Fruit fly (Drosophila melanogaster): Measurements from ENCODE around the gene CenG1A.

DNA sequence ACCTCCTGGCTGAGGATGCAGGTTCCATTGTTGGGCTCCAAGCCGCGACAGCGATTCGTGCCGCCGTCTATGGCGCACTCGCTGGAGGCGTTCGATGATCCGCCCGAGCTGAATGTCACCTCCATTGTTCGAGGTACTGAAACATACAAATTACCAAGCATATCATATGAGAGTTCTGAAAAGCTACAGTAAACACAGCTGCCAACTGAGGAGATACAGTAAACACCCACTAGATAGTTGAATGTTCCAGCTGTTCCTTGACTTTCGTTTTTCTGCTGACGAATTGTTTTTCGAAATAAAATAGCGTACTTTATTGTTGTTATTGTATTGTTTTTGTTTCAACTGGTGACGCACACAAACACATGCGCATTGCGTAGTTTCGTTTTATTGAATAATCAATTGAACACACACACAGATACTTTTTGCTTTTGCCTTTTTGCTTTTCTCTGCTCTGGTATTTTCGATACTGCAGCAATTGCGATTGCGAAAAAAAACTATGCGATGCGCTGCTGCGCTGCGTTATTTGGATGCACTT is 68.5 kb downstream of the CenG1A start:
- no peak for TF ChIP-seq CG8478 (optimal IDR thresholded peaks at IDR 0.05)
- TF ChIP-seq pan (optimal IDR thresholded peaks at IDR 0.05): no peak
- no peak for TF ChIP-seq Dll (optimal IDR thresholded peaks at IDR 0.05)
- no peak for TF ChIP-seq psq (optimal IDR thresholded peaks at IDR 0.05)

All from whole organism.